Worm (Caenorhabditis elegans): ENCODE measurements around the gene crn-7.
A peak's percentile ranks its signal among the peaks of the same experiment; 100 is the strongest.

The crn-7 gene

ce11 chrIII:8287519-8287918, 19.2 kb downstream of the crn-7 start:
- peak; percentile 37 for TF ChIP-seq mes-2 (tag; optimal IDR thresholded peaks at IDR 0.05; ENCODE audit: poor library complexity, severe bottlenecking)
- peak; percentile 3 for TF ChIP-seq nhr-11 (tag; optimal IDR thresholded peaks at IDR 0.05)
- TF ChIP-seq mep-1 (tag; optimal IDR thresholded peaks at IDR 0.05), result peak; percentile 9
- TF ChIP-seq hlh-11 (tag; optimal IDR thresholded peaks at IDR 0.05), result peak; percentile 57
- TF ChIP-seq hmg-1.1 (GFP tag; IDR thresholded peaks at IDR 0.05), result peak; percentile 26; the same call in 1 of the 2 replicates
- TF ChIP-seq aha-1 (tag), result peak; percentile 94
- TF ChIP-seq unc-62 (GFP tag; optimal IDR thresholded peaks at IDR 0.05 in 1 of 2), result peak in 1 of 2 experiments; percentile 86
- no peak for TF ChIP-seq unc-62 (tag; optimal IDR thresholded peaks at IDR 0.05)
- TF ChIP-seq hlh-30 (tag; optimal IDR thresholded peaks at IDR 0.05; ENCODE audit: insufficient read depth), result peak; percentile 3
- TF ChIP-seq lin-29 (GFP tag; IDR thresholded peaks at IDR 0.05), result no peak
- no peak for TF ChIP-seq sdz-12 (GFP tag; optimal IDR thresholded peaks at IDR 0.05)
- peak; percentile 10 for TF ChIP-seq F37D6.2 (tag; optimal IDR thresholded peaks at IDR 0.05)
- peak; percentile 55; the same call in 1 of the 2 replicates for TF ChIP-seq ceh-20 (GFP tag; IDR thresholded peaks at IDR 0.05)
- no peak for TF ChIP-seq daf-19 (GFP tag; conservative IDR thresholded peaks at IDR 0.05)

- TF ChIP-seq lin-29 (GFP tag; IDR thresholded peaks at IDR 0.05) (no peak), duxl-1 (tag; optimal IDR thresholded peaks at IDR 0.05; ENCODE audit: poor library complexity) (no peak), pqm-1 (tag; optimal IDR thresholded peaks at IDR 0.05) (no peak)
Observed at ce11 chrIII:8289181-8289580, 20.9 kb downstream of the crn-7 start.

- TF ChIP-seq daf-16 (GFP tag; optimal IDR thresholded peaks at IDR 0.05), result no peak
- peak; percentile 55 for TF ChIP-seq daf-16 (tag; optimal IDR thresholded peaks at IDR 0.05)
- peak; percentile 41 for TF ChIP-seq T20F7.1 (GFP tag; optimal IDR thresholded peaks at IDR 0.05)
- TF ChIP-seq nhr-28 (tag; optimal IDR thresholded peaks at IDR 0.05), result peak; percentile 74
- peak; percentile 74 for TF ChIP-seq dve-1 (tag; optimal IDR thresholded peaks at IDR 0.05; ENCODE audit: insufficient read depth)
- peak; percentile 66 for TF ChIP-seq hlh-11 (tag; optimal IDR thresholded peaks at IDR 0.05)
- peak; percentile 99 for TF ChIP-seq pqm-1 (tag; optimal IDR thresholded peaks at IDR 0.05)
- TF ChIP-seq dmd-6 (GFP tag; IDR thresholded peaks at IDR 0.05), result peak; percentile 78
- TF ChIP-seq hlh-30 (tag; optimal IDR thresholded peaks at IDR 0.05; ENCODE audit: insufficient read depth), result peak; percentile 2
- no peak for TF ChIP-seq nhr-48 (tag; optimal IDR thresholded peaks at IDR 0.05)
- no peak for TF ChIP-seq unc-62 (GFP tag; optimal IDR thresholded peaks at IDR 0.05 in 1 of 2)
- TF ChIP-seq unc-62 (tag; optimal IDR thresholded peaks at IDR 0.05), result no peak
- no peak for TF ChIP-seq mxl-3 (GFP tag; optimal IDR thresholded peaks at IDR 0.05)
- TF ChIP-seq tra-1 (GFP tag; IDR thresholded peaks at IDR 0.05), result no peak
- TF ChIP-seq attf-4 (tag; optimal IDR thresholded peaks at IDR 0.05), result no peak
- no peak for TF ChIP-seq F44E2.7 (GFP tag; IDR thresholded peaks at IDR 0.05)
- no peak for TF ChIP-seq Y48G9A.11 (GFP tag; IDR thresholded peaks at IDR 0.05)
Observed at ce11 chrIII:8291268-8292032, 23.1 kb downstream of the crn-7 start.

- peak; percentile 1 for TF ChIP-seq mes-2 (tag; optimal IDR thresholded peaks at IDR 0.05; ENCODE audit: poor library complexity, severe bottlenecking)
- TF ChIP-seq hlh-11 (tag; optimal IDR thresholded peaks at IDR 0.05), result peak; percentile 32
- TF ChIP-seq aha-1 (tag), result peak; percentile 30
- TF ChIP-seq dve-1 (tag; optimal IDR thresholded peaks at IDR 0.05; ENCODE audit: insufficient read depth), result peak; percentile 7
- TF ChIP-seq hlh-30 (tag; optimal IDR thresholded peaks at IDR 0.05; ENCODE audit: insufficient read depth), result no peak
- TF ChIP-seq mxl-3 (GFP tag; optimal IDR thresholded peaks at IDR 0.05), result peak; percentile 31
- TF ChIP-seq unc-130 (GFP tag; optimal IDR thresholded peaks at IDR 0.05), result no peak
- peak; percentile 3 for TF ChIP-seq nhr-28 (tag; optimal IDR thresholded peaks at IDR 0.05)
- TF ChIP-seq dmd-6 (GFP tag; IDR thresholded peaks at IDR 0.05), result peak; percentile 93
Observed at ce11 chrIII:8293260-8293659, 24.9 kb downstream of the crn-7 start.

ce11 chrIII:8298216-8298920, 30.0 kb downstream of the crn-7 start:
- TF ChIP-seq hlh-11 (tag; optimal IDR thresholded peaks at IDR 0.05), result peak; percentile 1
- no peak for TF ChIP-seq unc-130 (GFP tag; optimal IDR thresholded peaks at IDR 0.05)
- TF ChIP-seq aha-1 (tag), result peak; percentile 88
- no peak for TF ChIP-seq ceh-32 (tag; optimal IDR thresholded peaks at IDR 0.05; ENCODE audit: poor library complexity)
- no peak for TF ChIP-seq nhr-6 (tag; optimal IDR thresholded peaks at IDR 0.05)
- peak in 1 of 2 experiments; percentile 54 for TF ChIP-seq unc-62 (GFP tag; optimal IDR thresholded peaks at IDR 0.05 in 1 of 2)
- no peak for TF ChIP-seq unc-62 (tag; optimal IDR thresholded peaks at IDR 0.05)
- peak; percentile 58; the same call in 1 of the 2 replicates for TF ChIP-seq php-3 (GFP tag; IDR thresholded peaks at IDR 0.05)
- no peak for TF ChIP-seq daf-16 (GFP tag; optimal IDR thresholded peaks at IDR 0.05)
- TF ChIP-seq daf-16 (tag; optimal IDR thresholded peaks at IDR 0.05), result peak; percentile 36

All from whole organism, L4 larva.